Fruit fly (Drosophila melanogaster): Measurements from ENCODE around the gene CG9902.

dm6 chrX:16593418-16593817 lies 46.1 kb upstream of the CG9902 start, which contains the start of the genes SMC3 and Ubc7:
- TF ChIP-seq Snoo (tag; optimal IDR thresholded peaks at IDR 0.05) (no peak), CG9948 (tag; optimal IDR thresholded peaks at IDR 0.05) (no peak), Pif1A (GFP tag; optimal IDR thresholded peaks at IDR 0.05) (no peak), CG10348 (GFP tag; IDR thresholded peaks at IDR 0.05) (no peak), CG17806 (tag; optimal IDR thresholded peaks at IDR 0.05) (no peak), gl (tag; optimal IDR thresholded peaks at IDR 0.05) (no peak), CG14655 (GFP tag; optimal IDR thresholded peaks at IDR 0.05) (no peak), CG8301 (tag; optimal IDR thresholded peaks at IDR 0.05) (no peak), CG4496 (GFP tag; IDR thresholded peaks at IDR 0.05) (no peak), CG34367 (tag; optimal IDR thresholded peaks at IDR 0.05) (no peak), fd96Ca (GFP tag; IDR thresholded peaks at IDR 0.05) (no peak), CG32121 (GFP tag; IDR thresholded peaks at IDR 0.05) (no peak), CG15710 (tag; optimal IDR thresholded peaks at IDR 0.05) (no peak), CG12605 (GFP tag; IDR thresholded peaks at IDR 0.05) (no peak)
